Worm (Caenorhabditis elegans) whole organism, late embryonic: ENCODE data around the gene srz-97.
A peak's percentile ranks its signal among the peaks of the same experiment; 100 is the strongest.

Experiments used
- C08G9.2 ChIP-seq: sonication (generic microtip); optimal IDR thresholded peaks from 2 replicates; lab custom pipeline; 2016; ENCODE audit warnings: mild to moderate bottlenecking, missing genetic modification characterization, moderate library complexity, missing compliant biosample characterization
- Y22D7AL.16 ChIP-seq: sonication (generic microtip); optimal IDR thresholded peaks from 2 replicates; lab custom pipeline; 2016; ENCODE audit warnings: missing genetic modification characterization, missing compliant biosample characterization
- ahr-1 ChIP-seq: sonication (generic microtip); optimal IDR thresholded peaks from 2 replicates; lab custom pipeline; 2016; ENCODE audit warnings: missing genetic modification characterization, missing compliant biosample characterization
- ceh-14 ChIP-seq: sonication (generic microtip); optimal IDR thresholded peaks from 2 replicates; lab custom pipeline; 2016; ENCODE audit warnings: missing genotype, missing genetic modification characterization, missing compliant biosample characterization
- ceh-19 ChIP-seq: fragments of 200-800 bp; sonication (Bioruptor generic); optimal IDR thresholded peaks from 2 replicates; lab custom pipeline; 2018; ENCODE audit warnings: mild to moderate bottlenecking, missing genetic modification characterization, missing compliant biosample characterization
- ceh-2 ChIP-seq: sonication (generic microtip); optimal IDR thresholded peaks from 2 replicates; lab custom pipeline; 2016; ENCODE audit warnings: missing genotype, missing genetic modification characterization, missing compliant biosample characterization
- ceh-31 ChIP-seq: sonication (generic microtip); optimal IDR thresholded peaks from 2 replicates; lab custom pipeline; 2016; ENCODE audit warnings: missing genetic modification characterization, missing compliant biosample characterization
- ceh-48 ChIP-seq: sonication (generic microtip); optimal IDR thresholded peaks from 2 replicates; lab custom pipeline; 2016; ENCODE audit warnings: missing genetic modification characterization, inconsistent platforms, missing compliant biosample characterization
- ceh-6 ChIP-seq: fragments of 200-800 bp; sonication (Bioruptor generic); optimal IDR thresholded peaks from 2 replicates; lab custom pipeline; 2018; ENCODE audit warnings: mild to moderate bottlenecking, missing genetic modification characterization, missing compliant biosample characterization
- ceh-9 ChIP-seq: sonication (generic microtip); optimal IDR thresholded peaks from 2 replicates; lab custom pipeline; 2016; ENCODE audit warnings: mild to moderate bottlenecking, missing genetic modification characterization, inconsistent platforms, missing compliant biosample characterization
- che-1 ChIP-seq: sonication (generic microtip); optimal IDR thresholded peaks from 2 replicates; lab custom pipeline; 2016; ENCODE audit warnings: mild to moderate bottlenecking, missing genetic modification characterization, missing compliant biosample characterization
- dmd-4 ChIP-seq: sonication (generic microtip); optimal IDR thresholded peaks from 2 replicates; lab custom pipeline; 2016; ENCODE audit warnings: borderline replicate concordance, missing genetic modification characterization, missing compliant biosample characterization
- fkh-10 ChIP-seq: fragments of 150-350 bp; optimal IDR thresholded peaks from 2 replicates; lab custom pipeline; 2014; ENCODE audit warnings: missing biosample characterization, missing genetic modification reagents, missing genetic modification characterization
- fkh-6 ChIP-seq: sonication (generic microtip); optimal IDR thresholded peaks from 2 replicates; lab custom pipeline; 2016; ENCODE audit warnings: missing genetic modification characterization, missing compliant biosample characterization
- gmeb-2 ChIP-seq: sonication (generic microtip); optimal IDR thresholded peaks from 2 replicates; lab custom pipeline; 2016; ENCODE audit warnings: missing genetic modification characterization, inconsistent platforms, missing compliant biosample characterization
- hlh-15 ChIP-seq: sonication (generic microtip); optimal IDR thresholded peaks from 2 replicates; lab custom pipeline; 2016; ENCODE audit warnings: missing genetic modification characterization, missing compliant biosample characterization
- hlh-30 ChIP-seq: sonication (generic microtip); optimal IDR thresholded peaks from 2 replicates; lab custom pipeline; 2017; ENCODE audit warnings: antibody characterized with exemption, missing genetic modification characterization, missing compliant biosample characterization; ENCODE audit not compliant: insufficient read depth
- lim-6 ChIP-seq: sonication (generic microtip); optimal IDR thresholded peaks from 2 replicates; lab custom pipeline; 2016; ENCODE audit warnings: missing genetic modification characterization, missing compliant biosample characterization
- nfya-1 ChIP-seq: sonication (generic microtip); optimal IDR thresholded peaks from 2 replicates; lab custom pipeline; 2017; ENCODE audit warnings: missing genetic modification characterization, mild to moderate bottlenecking, missing compliant biosample characterization, antibody characterized with exemption, moderate library complexity
- nhr-232 ChIP-seq: sonication (generic microtip); optimal IDR thresholded peaks from 2 replicates; lab custom pipeline; 2016; ENCODE audit warnings: missing genetic modification characterization, missing compliant biosample characterization
- npax-4 ChIP-seq: sonication (generic microtip); optimal IDR thresholded peaks from 2 replicates; lab custom pipeline; 2016; ENCODE audit warnings: missing genetic modification characterization, missing compliant biosample characterization
- pat-9 ChIP-seq: fragments of 200-800 bp; sonication (Bioruptor generic); optimal IDR thresholded peaks from 2 replicates; lab custom pipeline; 2018; ENCODE audit warnings: mild to moderate bottlenecking, missing genetic modification characterization, moderate library complexity, missing compliant biosample characterization
- pax-1 ChIP-seq: fragments of 150-350 bp; optimal IDR thresholded peaks from 2 replicates; lab custom pipeline; 2014; ENCODE audit warnings: missing biosample characterization, missing genetic modification characterization
- pha-2 ChIP-seq: sonication (generic microtip); optimal IDR thresholded peaks from 2 replicates; lab custom pipeline; 2017; ENCODE audit warnings: mild to moderate bottlenecking, missing genetic modification characterization, missing compliant biosample characterization
- pha-4 ChIP-seq: fragments of 150-350 bp; optimal IDR thresholded peaks from 2 replicates; lab custom pipeline; 2018; ENCODE audit warnings: missing biosample characterization, missing genetic modification reagents, missing genetic modification characterization
- pqm-1 ChIP-seq: sonication (generic microtip); optimal IDR thresholded peaks from 2 replicates; lab custom pipeline; 2016; ENCODE audit warnings: missing genetic modification characterization, missing compliant biosample characterization
- ref-2 ChIP-seq: sonication (generic microtip); optimal IDR thresholded peaks from 2 replicates; lab custom pipeline; 2016; ENCODE audit warnings: missing genetic modification characterization, missing compliant biosample characterization
- tbx-2 ChIP-seq: sonication (generic microtip); optimal IDR thresholded peaks from 2 replicates; lab custom pipeline; 2016; ENCODE audit warnings: missing genetic modification characterization, missing compliant biosample characterization
- ttx-3 ChIP-seq: sonication (generic microtip); optimal IDR thresholded peaks from 2 replicates; lab custom pipeline; 2016; ENCODE audit warnings: missing genetic modification reagents, missing genetic modification characterization, missing compliant biosample characterization
- unc-3 ChIP-seq, 2 experiments: fragments of 200-800 bp in 1 of 2; sonication (Bioruptor generic) in 1 of 2; sonication (generic microtip) in 1 of 2; conservative IDR thresholded peaks in 1 of 2; optimal IDR thresholded peaks in 1 of 2; 2 replicates each; pipeline versions ENCODE4 v1.3.6 to Lab custom; 2016 to 2022; ENCODE audit warnings: missing compliant biosample characterization in 2 of 2, missing genetic modification characterization in 2 of 2, missing genetic modification reagents in 1 of 2
- unc-42 ChIP-seq: sonication (generic microtip); optimal IDR thresholded peaks from 2 replicates; lab custom pipeline; 2016; ENCODE audit warnings: missing genotype, missing genetic modification characterization, missing compliant biosample characterization
- zip-5 ChIP-seq: sonication (generic microtip); optimal IDR thresholded peaks from 2 replicates; lab custom pipeline; 2016; ENCODE audit warnings: missing genetic modification characterization, missing compliant biosample characterization
- ztf-16 ChIP-seq: sonication (generic microtip); optimal IDR thresholded peaks from 2 replicates; lab custom pipeline; 2017; ENCODE audit warnings: missing genetic modification characterization, missing compliant biosample characterization

srz-97 gene

ce11 chrV:14498204-14498603, 30.2 kb upstream of the srz-97 start (continued):
- no peak for TF ChIP-seq ztf-16 (tag; lab: Kevin White, UChicago)

- peak; percentile 40 for TF ChIP-seq ceh-6 (GFP tag; lab: Kevin White, UChicago)
- no peak for TF ChIP-seq pat-9 (tag; lab: Kevin White, UChicago)
- TF ChIP-seq ceh-31 (tag; lab: Kevin White, UChicago) = peak; percentile 20
- TF ChIP-seq pha-2 (tag; lab: Kevin White, UChicago) = no peak
- TF ChIP-seq ceh-14 (tag; lab: Kevin White, UChicago) = no peak
- TF ChIP-seq ceh-19 (GFP tag; lab: Kevin White, UChicago) = no peak
- TF ChIP-seq unc-42 (tag; lab: Kevin White, UChicago) = peak; percentile 74
- TF ChIP-seq tbx-2 (tag; lab: Kevin White, UChicago) = no peak
- no peak for TF ChIP-seq pqm-1 (tag; lab: Kevin White, UChicago)
- TF ChIP-seq ref-2 (tag; lab: Kevin White, UChicago) = no peak
- TF ChIP-seq Y22D7AL.16 (tag; lab: Kevin White, UChicago) = no peak
- no peak for TF ChIP-seq nhr-232 (tag; lab: Kevin White, UChicago)
- no peak for TF ChIP-seq npax-4 (tag; lab: Kevin White, UChicago)
- no peak for TF ChIP-seq pax-1 (tag; lab: Kevin White, UChicago)
- TF ChIP-seq ceh-9 (tag; lab: Kevin White, UChicago) = no peak
- TF ChIP-seq gmeb-2 (tag; lab: Kevin White, UChicago) = no peak
- TF ChIP-seq dmd-4 = no peak
- no peak for TF ChIP-seq nfya-1 (tag; lab: Kevin White, UChicago)
- no peak for TF ChIP-seq hlh-30 (tag; lab: Kevin White, UChicago)
- TF ChIP-seq lim-6 (tag; lab: Kevin White, UChicago) = no peak
- TF ChIP-seq zip-5 (tag; lab: Kevin White, UChicago) = no peak
- no peak for TF ChIP-seq che-1 (tag; lab: Kevin White, UChicago)
- no peak for TF ChIP-seq hlh-15
- no peak for TF ChIP-seq ahr-1 (tag; lab: Kevin White, UChicago)
- TF ChIP-seq ttx-3 (tag; lab: Kevin White, UChicago) = no peak
- no peak for TF ChIP-seq fkh-10
- no peak for TF ChIP-seq pha-4 (tag; lab: Kevin White, UChicago)
- TF ChIP-seq, all 69 proteins: peak for 3
These were observed 28.4 kb upstream of the srz-97 start for ce11 chrV:14496446-14496845.

ce11 chrV:14495493-14495892, 27.4 kb upstream of the srz-97 start:
- no peak for TF ChIP-seq ceh-2 (tag; lab: Kevin White, UChicago)
- TF ChIP-seq, all 69 proteins: peak for 0

- TF ChIP-seq nfya-1 (tag; lab: Kevin White, UChicago) (peak; percentile 84), unc-3 (GFP tag; conservative IDR thresholded peaks at IDR 0.05; lab: Robert Waterston, UW) (no peak), unc-3 (tag; optimal IDR thresholded peaks at IDR 0.05; lab: Kevin White, UChicago) (no peak)
These were observed 25.6 kb upstream of the srz-97 start for ce11 chrV:14493665-14494064.

ce11 chrV:14491097-14491496, 23.1 kb upstream of the srz-97 start:
- TF ChIP-seq ceh-31 (tag; lab: Kevin White, UChicago) (peak; percentile 24), tbx-2 (tag; lab: Kevin White, UChicago) (peak; percentile 46), fkh-6 (no peak), unc-42 (tag; lab: Kevin White, UChicago) (peak; percentile 87), C08G9.2 (peak; percentile 23), ceh-14 (tag; lab: Kevin White, UChicago) (peak; percentile 35), ceh-48 (tag; lab: Kevin White, UChicago) (no peak)
